Fruit fly (Drosophila melanogaster) whole organism, wandering third instar larva: ENCODE measurements around the gene CG14147.
A peak's percentile ranks its signal among the peaks of the same experiment; 100 is the strongest.

Experiments
- Jra ChIP-seq: sonication (Bioruptor generic); optimal IDR thresholded peaks from 2 replicates; lab custom pipeline; 2016; ENCODE audit warnings: missing biosample characterization, missing genetic modification characterization
- rgr ChIP-seq: fragments of 200-800 bp; sonication (Bioruptor generic); optimal IDR thresholded peaks from 3 replicates; lab custom pipeline; 2016; ENCODE audit warnings: missing biosample characterization, mild to moderate bottlenecking, missing genetic modification characterization

- TF ChIP-seq rgr (GFP tag; lab: Kevin White, UChicago) (peak; percentile 28), Jra (GFP tag; lab: Kevin White, UChicago) (peak; percentile 63)
Observed at dm6 chr3L:11010410-11010827, 38.0 kb downstream of the CG14147 start.
